Worm (Caenorhabditis elegans) whole organism, late embryonic: ENCODE measurements around the gene far-5.

Experiments
- ama-1 ChIP-seq: fragments of 150-350 bp; optimal IDR thresholded peaks from 2 replicates; lab custom pipeline; 2014
- pqm-1 ChIP-seq: sonication (generic microtip); optimal IDR thresholded peaks from 2 replicates; lab custom pipeline; 2016; ENCODE audit warnings: missing genetic modification characterization, missing compliant biosample characterization
- sox-4 ChIP-seq: sonication (generic microtip); optimal IDR thresholded peaks from 2 replicates; lab custom pipeline; 2017; ENCODE audit warnings: mild to moderate bottlenecking, missing genetic modification characterization, inconsistent platforms, missing compliant biosample characterization

- no peak for TF ChIP-seq pqm-1 (tag; lab: Kevin White, UChicago)
- no peak for TF ChIP-seq sox-4
- TF ChIP-seq ama-1: no peak
Measured at ce11 chrV:13006754-13007153, 11.4 kb downstream of the far-5 start.
